Worm (Caenorhabditis elegans): Measurements from ENCODE around the gene srh-245.

ce11 chrV:628527-628926 is 27.2 kb downstream of the srh-245 start, which contains the start of gene F48G7.9:
- TF ChIP-seq fkh-10 (GFP tag; optimal IDR thresholded peaks at IDR 0.05), result no peak
- no peak for TF ChIP-seq pha-4 (tag; optimal IDR thresholded peaks at IDR 0.05)

All from whole organism, L3 larva.